Fruit fly (Drosophila melanogaster) whole organism, embryonic: ENCODE results near the gene Rrp1.

Source experiments
- CG10366 ChIP-seq: fragments of 200-800 bp; sonication (Bioruptor generic); IDR thresholded peaks from 2 replicates; pipeline ENCODE4 v1.3.6; 2022; ENCODE audit warnings: missing biosample characterization, missing genetic modification characterization
- CG11398 ChIP-seq: fragments of 200-800 bp; sonication (Bioruptor generic); optimal IDR thresholded peaks from 2 replicates; lab custom pipeline; 2016; ENCODE audit warnings: missing biosample characterization, missing genetic modification characterization
- CG11504 ChIP-seq: fragments of 200-800 bp; sonication (Bioruptor generic); optimal IDR thresholded peaks from 3 replicates; lab custom pipeline; 2019; ENCODE audit warnings: missing biosample characterization, mild to moderate bottlenecking, missing genetic modification characterization, moderate library complexity
- CG12071 ChIP-seq: fragments of 200-800 bp; sonication (Bioruptor generic); optimal IDR thresholded peaks from 3 replicates; lab custom pipeline; 2018; ENCODE audit warnings: missing biosample characterization, mild to moderate bottlenecking, missing genetic modification characterization
- CG12236 ChIP-seq: fragments of 200-800 bp; sonication (Bioruptor generic); optimal IDR thresholded peaks from 2 replicates; lab custom pipeline; 2016; ENCODE audit warnings: missing biosample characterization, missing genetic modification characterization
- CG13296 ChIP-seq: fragments of 200-800 bp; sonication (Bioruptor generic); optimal IDR thresholded peaks from 3 replicates; lab custom pipeline; 2018; ENCODE audit warnings: missing biosample characterization, mild to moderate bottlenecking, missing genetic modification characterization
- CG13775 ChIP-seq: fragments of 200-800 bp; sonication (Bioruptor generic); optimal IDR thresholded peaks from 3 replicates; lab custom pipeline; 2017; ENCODE audit warnings: missing biosample characterization, mild to moderate bottlenecking, missing genetic modification characterization
- CG15601 ChIP-seq: fragments of 200-800 bp; sonication (Bioruptor generic); optimal IDR thresholded peaks from 3 replicates; lab custom pipeline; 2019; ENCODE audit warnings: missing biosample characterization, mild to moderate bottlenecking, missing genetic modification characterization, moderate library complexity
- CG1603 ChIP-seq: fragments of 200-800 bp; sonication (Bioruptor generic); optimal IDR thresholded peaks from 2 replicates; lab custom pipeline; 2019; ENCODE audit warnings: missing biosample characterization, mild to moderate bottlenecking, missing genetic modification characterization, moderate library complexity
- CG17912 ChIP-seq: fragments of 200-800 bp; sonication (Bioruptor generic); optimal IDR thresholded peaks from 2 replicates; lab custom pipeline; 2018; ENCODE audit warnings: missing biosample characterization, mild to moderate bottlenecking, missing genetic modification characterization
- CG2889 ChIP-seq: fragments of 200-800 bp; sonication (Bioruptor generic); IDR thresholded peaks from 3 replicates; pipeline ENCODE4 v1.3.6; 2022; ENCODE audit warnings: missing biosample characterization, missing genetic modification characterization
- CG3726 ChIP-seq: fragments of 200-800 bp; sonication (Bioruptor generic); IDR thresholded peaks from 3 replicates; pipeline ENCODE4, ENCODE4 v1.3.6; 2022; ENCODE audit warnings: missing biosample characterization, missing genetic modification characterization
- CG5180 ChIP-seq: fragments of 200-800 bp; sonication (Bioruptor generic); optimal IDR thresholded peaks from 3 replicates; lab custom pipeline; 2017; ENCODE audit warnings: missing biosample characterization, missing genetic modification characterization, mild to moderate bottlenecking, moderate library complexity, missing genetic modification reagents
- CG7928 ChIP-seq: fragments of 200-800 bp; sonication (Bioruptor generic); optimal IDR thresholded peaks from 2 replicates; lab custom pipeline; 2017; ENCODE audit warnings: missing biosample characterization, mild to moderate bottlenecking, missing genetic modification characterization
- CG9817 ChIP-seq: fragments of 200-800 bp; sonication (Bioruptor generic); optimal IDR thresholded peaks from 2 replicates; lab custom pipeline; 2018; ENCODE audit warnings: missing biosample characterization, mild to moderate bottlenecking, missing genetic modification characterization, moderate library complexity
- CG9932 ChIP-seq: fragments of 200-800 bp; sonication (Bioruptor generic); IDR thresholded peaks from 2 replicates; pipeline ENCODE4 v1.3.6; 2022; ENCODE audit warnings: missing biosample characterization, missing genetic modification characterization
- Doc3 ChIP-seq: fragments of 200-800 bp; sonication (Bioruptor generic); IDR thresholded peaks from 3 replicates; pipeline ENCODE4 v1.3.6; 2022; ENCODE audit warnings: missing biosample characterization, missing genetic modification characterization; ENCODE audit not compliant: partially characterized antibody
- Dref ChIP-seq: fragments of 200-800 bp; sonication (Bioruptor generic); IDR thresholded peaks from 2 replicates; pipeline ENCODE4 v1.3.6; 2022; ENCODE audit warnings: missing biosample characterization, missing genetic modification characterization
- Hr78 ChIP-seq, 2 experiments: fragments of 200-800 bp in 1 of 2; fragments of >200 bp in 1 of 2; sonication (Bioruptor generic) in 1 of 2; optimal IDR thresholded peaks; 2 replicates each; lab custom pipeline; 2017 to 2019; ENCODE audit warnings: missing biosample characterization in 2 of 2, missing genetic modification characterization in 2 of 2, mild to moderate bottlenecking in 1 of 2, moderate library complexity in 1 of 2
- Jarid2 ChIP-seq: fragments of 200-800 bp; sonication (Bioruptor generic); optimal IDR thresholded peaks from 3 replicates; lab custom pipeline; 2017; ENCODE audit warnings: mild to moderate bottlenecking, missing biosample characterization, missing genetic modification reagents, missing genetic modification characterization
- MBD-R2 ChIP-seq: fragments of 200-800 bp; sonication (Bioruptor generic); IDR thresholded peaks from 2 replicates; pipeline ENCODE4 v1.3.6; 2022; ENCODE audit warnings: missing biosample characterization, missing genetic modification characterization
- MTF-1 ChIP-seq: fragments of 200-800 bp; sonication (Bioruptor generic); optimal IDR thresholded peaks from 2 replicates; lab custom pipeline; 2018; ENCODE audit warnings: missing biosample characterization, mild to moderate bottlenecking, missing genetic modification characterization, borderline replicate concordance
- NC2α ChIP-seq: fragments of 200-800 bp; sonication (Bioruptor generic); optimal IDR thresholded peaks from 2 replicates; lab custom pipeline; 2016; ENCODE audit warnings: missing biosample characterization, missing genetic modification characterization
- Oli ChIP-seq: fragments of 200-800 bp; sonication (Bioruptor generic); optimal IDR thresholded peaks from 2 replicates; lab custom pipeline; 2018; ENCODE audit warnings: missing biosample characterization, mild to moderate bottlenecking, missing genetic modification characterization, moderate library complexity
- Rx ChIP-seq: fragments of 200-800 bp; sonication (Bioruptor generic); IDR thresholded peaks from 2 replicates; pipeline ENCODE4 v1.3.6; 2022; ENCODE audit warnings: missing biosample characterization, missing genetic modification characterization
- Xrp1 ChIP-seq: fragments of 200-800 bp; sonication (Bioruptor generic); IDR thresholded peaks from 2 replicates; pipeline ENCODE4 v1.3.6; 2022; ENCODE audit warnings: missing biosample characterization, missing genetic modification characterization
- ara ChIP-seq: fragments of 200-800 bp; sonication (Bioruptor generic); IDR thresholded peaks from 2 replicates; pipeline ENCODE4 v1.3.6; 2022; ENCODE audit warnings: missing biosample characterization, missing genetic modification characterization
- bbx ChIP-seq: fragments of 200-800 bp; sonication (Bioruptor generic); IDR thresholded peaks from 2 replicates; pipeline ENCODE4 v1.3.6; 2022; ENCODE audit warnings: missing biosample characterization, missing genetic modification characterization; ENCODE audit not compliant: partially characterized antibody
- cg ChIP-seq: fragments of 200-800 bp; sonication (Bioruptor generic); optimal IDR thresholded peaks from 3 replicates; lab custom pipeline; 2019; ENCODE audit warnings: missing biosample characterization, mild to moderate bottlenecking, missing genetic modification characterization, moderate library complexity
- ci ChIP-seq: fragments of 200-800 bp; sonication (Bioruptor generic); IDR thresholded peaks from 3 replicates; pipeline ENCODE4 v1.3.6; 2022; ENCODE audit warnings: missing biosample characterization, missing genetic modification characterization
- croc ChIP-seq: fragments of 200-800 bp; sonication (Bioruptor generic); conservative IDR thresholded peaks from 3 replicates; pipeline ENCODE4 v1.3.6; 2022; ENCODE audit warnings: missing biosample characterization, missing genetic modification characterization
- dati ChIP-seq: fragments of 200-800 bp; sonication (Bioruptor generic); IDR thresholded peaks from 2 replicates; pipeline ENCODE4 v1.3.6; 2022; ENCODE audit warnings: missing biosample characterization, missing genetic modification characterization
- dmrt99B ChIP-seq: fragments of 200-800 bp; sonication (Bioruptor generic); optimal IDR thresholded peaks from 2 replicates; lab custom pipeline; 2018; ENCODE audit warnings: missing biosample characterization, mild to moderate bottlenecking, missing genetic modification characterization, moderate library complexity
- ewg ChIP-seq: fragments of 200-800 bp; sonication (Bioruptor generic); optimal IDR thresholded peaks from 3 replicates; lab custom pipeline; 2017; ENCODE audit warnings: mild to moderate bottlenecking, missing biosample characterization, missing genetic modification reagents, missing genetic modification characterization
- fd3F ChIP-seq: fragments of 200-800 bp; sonication (Bioruptor generic); optimal IDR thresholded peaks from 2 replicates; lab custom pipeline; 2018; ENCODE audit warnings: missing biosample characterization, mild to moderate bottlenecking, missing genetic modification characterization, moderate library complexity
- gcm2 ChIP-seq: fragments of 200-800 bp; sonication (Bioruptor generic); optimal IDR thresholded peaks from 2 replicates; lab custom pipeline; 2016; ENCODE audit warnings: missing biosample characterization, missing genetic modification characterization
- kah ChIP-seq: fragments of 200-800 bp; sonication (Bioruptor generic); optimal IDR thresholded peaks from 2 replicates; lab custom pipeline; 2018; ENCODE audit warnings: missing biosample characterization, mild to moderate bottlenecking, missing genetic modification characterization
- klu ChIP-seq: fragments of 200-800 bp; sonication (Bioruptor generic); IDR thresholded peaks from 2 replicates; pipeline ENCODE4 v1.3.6; 2022; ENCODE audit warnings: missing biosample characterization, missing genetic modification characterization
- lab ChIP-seq: fragments of 200-800 bp; sonication (Bioruptor generic); optimal IDR thresholded peaks from 3 replicates; lab custom pipeline; 2017; ENCODE audit warnings: missing biosample characterization, missing genetic modification characterization, mild to moderate bottlenecking, moderate library complexity, missing genetic modification reagents
- lola ChIP-seq, 3 experiments: fragments of >200 bp in 2 of 3; fragments of 200-800 bp in 1 of 3; sonication (Bioruptor generic) in 1 of 3; optimal IDR thresholded peaks; 2 replicates each; lab custom pipeline; 2017 to 2019; ENCODE audit warnings: missing biosample characterization in 3 of 3, missing genetic modification characterization in 3 of 3, mild to moderate bottlenecking in 1 of 3, moderate library complexity in 1 of 3
- nerfin-2 ChIP-seq: fragments of 200-800 bp; sonication (Bioruptor generic); IDR thresholded peaks from 2 replicates; pipeline ENCODE4 v1.3.6; 2022; ENCODE audit warnings: missing biosample characterization, missing genetic modification characterization; ENCODE audit not compliant: partially characterized antibody
- pb ChIP-seq: fragments of 200-800 bp; sonication (Bioruptor generic); optimal IDR thresholded peaks from 3 replicates; lab custom pipeline; 2016; ENCODE audit warnings: missing biosample characterization, missing genetic modification characterization
- ro ChIP-seq: fragments of 200-800 bp; sonication (Bioruptor generic); IDR thresholded peaks from 2 replicates; pipeline ENCODE4 v1.3.6; 2022; ENCODE audit warnings: missing biosample characterization, missing genetic modification characterization
- tll ChIP-seq, 2 experiments: fragments of 200-800 bp in 1 of 2; fragments of >200 bp in 1 of 2; sonication (Bioruptor generic) in 1 of 2; optimal IDR thresholded peaks; 2 replicates each; lab custom pipeline; 2017 to 2019; ENCODE audit warnings: missing biosample characterization in 2 of 2, missing genetic modification characterization in 2 of 2, mild to moderate bottlenecking in 1 of 2, moderate library complexity in 1 of 2
- trh ChIP-seq: fragments of 200-800 bp; sonication (Bioruptor generic); optimal IDR thresholded peaks from 2 replicates; lab custom pipeline; 2016; ENCODE audit warnings: missing biosample characterization, missing genetic modification characterization
- yki ChIP-seq: fragments of >200 bp; optimal IDR thresholded peaks from 3 replicates; lab custom pipeline; 2018
- z ChIP-seq: fragments of 200-800 bp; sonication (Bioruptor generic); IDR thresholded peaks from 3 replicates; pipeline ENCODE4 v1.3.6; 2022; ENCODE audit warnings: missing biosample characterization, missing genetic modification characterization
- zen2 ChIP-seq: fragments of 200-800 bp; sonication (Bioruptor generic); IDR thresholded peaks from 3 replicates; pipeline ENCODE4 v1.3.6; 2022; ENCODE audit warnings: missing biosample characterization, missing genetic modification characterization; ENCODE audit not compliant: partially characterized antibody
- zfh1 ChIP-seq: fragments of 200-800 bp; sonication (Bioruptor generic); IDR thresholded peaks from 3 replicates; pipeline ENCODE4 v1.3.6; 2022; ENCODE audit warnings: missing biosample characterization, missing genetic modification characterization

Rrp1 gene

dm6 chr2L:2972439-2972936 lies at the start of gene Rrp1, which contains the start of gene gammaTub23C (continued):
- TF ChIP-seq MTF-1 (GFP tag; lab: Kevin White, UChicago) (peak; percentile 43), MBD-R2 (GFP tag; lab: Robert Waterston, UW) (peak; percentile 76), trh (peak; percentile 78), CG11398 (GFP tag; lab: Kevin White, UChicago) (no peak), lab (GFP tag; lab: Kevin White, UChicago) (peak; percentile 89), Hr78 (GFP tag; optimal IDR thresholded peaks at IDR 0.05; lab: Kevin White, UChicago) (peak in 1 of 2 experiments; percentile 71), ewg (GFP tag; lab: Kevin White, UChicago) (peak; percentile 85), nerfin-2 (GFP tag; lab: Robert Waterston, UW) (no peak), NC2α (GFP tag; lab: Kevin White, UChicago) (no peak), pb (peak; percentile 47), croc (GFP tag; lab: Robert Waterston, UW) (peak; percentile 85), bbx (GFP tag; lab: Robert Waterston, UW) (no peak), Xrp1 (GFP tag; lab: Robert Waterston, UW) (peak; percentile 88), Oli (tag; lab: Kevin White, UChicago) (peak; percentile 93), klu (GFP tag; lab: Robert Waterston, UW) (peak; percentile 85), CG13775 (peak; percentile 96), yki (lab: Kevin White, UChicago) (no peak), CG7928 (GFP tag; lab: Kevin White, UChicago) (peak; percentile 68), CG9817 (tag; lab: Kevin White, UChicago) (peak; percentile 90), Dref (GFP tag; lab: Robert Waterston, UW) (peak; percentile 45; the same call in 1 of the 2 replicates), ci (peak; percentile 56; the same call in 2 of the 3 replicates), tll (GFP tag; optimal IDR thresholded peaks at IDR 0.05; lab: Kevin White, UChicago) (peak; percentile 49 to 78), CG12236 (GFP tag; lab: Kevin White, UChicago) (peak; percentile 41), CG5180 (GFP tag; lab: Kevin White, UChicago) (peak; percentile 76), lola (GFP tag; optimal IDR thresholded peaks at IDR 0.05; lab: Kevin White, UChicago) (peak in 1 of 3 experiments; percentile 95), CG10366 (peak; percentile 72), zen2 (GFP tag; lab: Robert Waterston, UW) (no peak), zfh1 (peak; percentile 70), ro (GFP tag; lab: Robert Waterston, UW) (peak; percentile 64; the same call in 1 of the 2 replicates), CG1603 (peak; percentile 34), CG15601 (tag; lab: Kevin White, UChicago) (peak; percentile 82), CG13296 (GFP tag; lab: Kevin White, UChicago) (peak; percentile 88), gcm2 (GFP tag; lab: Kevin White, UChicago) (peak; percentile 55), dmrt99B (peak; percentile 89), cg (GFP tag; lab: Kevin White, UChicago) (no peak), CG12071 (GFP tag; lab: Kevin White, UChicago) (peak; percentile 69), fd3F (GFP tag; lab: Kevin White, UChicago) (peak; percentile 83), CG9932 (GFP tag; lab: Robert Waterston, UW) (peak; percentile 85; the same call in 1 of the 2 replicates), CG3726 (GFP tag; lab: Robert Waterston, UW) (peak; percentile 74; the same call in 2 of the 3 replicates), kah (GFP tag; lab: Kevin White, UChicago) (peak; percentile 66), dati (GFP tag; lab: Robert Waterston, UW) (no peak), Jarid2 (GFP tag; lab: Kevin White, UChicago) (no peak), CG2889 (GFP tag; lab: Robert Waterston, UW) (peak; percentile 67), Rx (no peak), CG11504 (tag; lab: Kevin White, UChicago) (peak; percentile 91), CG17912 (GFP tag; lab: Kevin White, UChicago) (peak; percentile 37), z (GFP tag; lab: Robert Waterston, UW) (no peak), ara (GFP tag; lab: Robert Waterston, UW) (peak; percentile 78), Doc3 (no peak)
